Worm (Caenorhabditis elegans): ENCODE results near the gene nhr-106.

- TF ChIP-seq C06A6.2 (GFP tag; conservative IDR thresholded peaks at IDR 0.05) (no peak), ceh-40 (GFP tag; IDR thresholded peaks at IDR 0.05) (no peak), aptf-3 (GFP tag; IDR thresholded peaks at IDR 0.05) (no peak), F52B5.7 (tag; optimal IDR thresholded peaks at IDR 0.05) (no peak), sdz-38 (tag; optimal IDR thresholded peaks at IDR 0.05) (no peak), B0336.3 (GFP tag; IDR thresholded peaks at IDR 0.05) (no peak), dpff-1 (tag; optimal IDR thresholded peaks at IDR 0.05) (no peak), ztf-25 (GFP tag; IDR thresholded peaks at IDR 0.05) (no peak), snpc-3.4 (tag; optimal IDR thresholded peaks at IDR 0.05) (no peak)
These were observed 2.7 kb upstream of the nhr-106 start, which contains the start of gene nhr-211 for ce11 chrV:486684-487083.

All from whole organism, young adult.